Fruit fly (Drosophila melanogaster): ENCODE results near the gene CG6321.

The CG6321 gene

dm6 chr3L:11061200-11061599 is at the start of gene CG6321, which contains the start of gene Blos2 (continued):
- TF ChIP-seq cad (GFP tag; optimal IDR thresholded peaks at IDR 0.05) (no peak), tx (GFP tag; optimal IDR thresholded peaks at IDR 0.05) (peak; percentile 3), ara (GFP tag; IDR thresholded peaks at IDR 0.05) (0 out of 2 replicates have a peak, but pooled peaks have one; percentile 34), lab (GFP tag; optimal IDR thresholded peaks at IDR 0.05) (peak; percentile 86), odd (GFP tag; optimal IDR thresholded peaks at IDR 0.05) (peak; percentile 69), ems (GFP tag; optimal IDR thresholded peaks at IDR 0.05) (peak; percentile 55), Dek (tag; optimal IDR thresholded peaks at IDR 0.05) (peak; percentile 73), CG8944 (GFP tag; optimal IDR thresholded peaks at IDR 0.05) (no peak), Lim3 (GFP tag; IDR thresholded peaks at IDR 0.05) (no peak), stwl (tag; optimal IDR thresholded peaks at IDR 0.05) (peak; percentile 30), br (optimal IDR thresholded peaks at IDR 0.05) (no peak), CG5245 (GFP tag; optimal IDR thresholded peaks at IDR 0.05) (peak; percentile 39), row (GFP tag; IDR thresholded peaks at IDR 0.05) (peak; percentile 93), CG1233 (GFP tag; optimal IDR thresholded peaks at IDR 0.05) (peak; percentile 64), emc (GFP tag; optimal IDR thresholded peaks at IDR 0.05) (no peak), Bgb (GFP tag; IDR thresholded peaks at IDR 0.05; ENCODE audit: partially characterized antibody) (no peak), Taf1 (GFP tag; IDR thresholded peaks at IDR 0.05) (peak; percentile 40; the same call in 1 of the 2 replicates), CG13424 (tag; optimal IDR thresholded peaks at IDR 0.05) (peak; percentile 84), CG12155 (GFP tag; optimal IDR thresholded peaks at IDR 0.05) (peak; percentile 64), Bteb2 (GFP tag; optimal IDR thresholded peaks at IDR 0.05) (peak; percentile 57), fd3F (GFP tag; optimal IDR thresholded peaks at IDR 0.05) (peak; percentile 64), CG17361 (GFP tag; IDR thresholded peaks at IDR 0.05) (peak; percentile 81), ab (GFP tag; optimal IDR thresholded peaks at IDR 0.05) (no peak), HmgD (GFP tag; optimal IDR thresholded peaks at IDR 0.05) (no peak), CG4404 (GFP tag; IDR thresholded peaks at IDR 0.05) (0 out of 2 replicates have a peak, but pooled peaks have one; percentile 14), CG1832 (GFP tag; optimal IDR thresholded peaks at IDR 0.05) (no peak), oc (tag; optimal IDR thresholded peaks at IDR 0.05) (peak; percentile 43), Sox100B (GFP tag; optimal IDR thresholded peaks at IDR 0.05) (peak; percentile 74), Six4 (GFP tag; optimal IDR thresholded peaks at IDR 0.05) (peak; percentile 29), crp (GFP tag; optimal IDR thresholded peaks at IDR 0.05) (peak; percentile 30 to 84), NfI (GFP tag; optimal IDR thresholded peaks at IDR 0.05) (peak; percentile 66), chm (GFP tag; IDR thresholded peaks at IDR 0.05) (peak; percentile 55; the same call in 1 of the 2 replicates), CG10431 (GFP tag; optimal IDR thresholded peaks at IDR 0.05) (no peak), cwo (GFP tag; optimal IDR thresholded peaks at IDR 0.05) (peak; percentile 65), CG43689 (GFP tag; IDR thresholded peaks at IDR 0.05) (no peak), Ets65A (GFP tag) (no peak), ham (GFP tag; IDR thresholded peaks at IDR 0.05) (no peak), B-H1 (GFP tag; IDR thresholded peaks at IDR 0.05) (peak; percentile 27; the same call in 1 of the 3 replicates), D19A (tag; optimal IDR thresholded peaks at IDR 0.05) (peak; percentile 93), ci (GFP tag; IDR thresholded peaks at IDR 0.05) (peak; percentile 57; the same call in 2 of the 3 replicates), CG14441 (GFP tag; IDR thresholded peaks at IDR 0.05) (peak; percentile 75), ash1 (GFP tag; optimal IDR thresholded peaks at IDR 0.05) (no peak), CG7372 (GFP tag; IDR thresholded peaks at IDR 0.05) (no peak), CG17186 (GFP tag; optimal IDR thresholded peaks at IDR 0.05) (no peak), CG17385 (GFP tag; optimal IDR thresholded peaks at IDR 0.05) (peak; percentile 77), CG18619 (GFP tag; optimal IDR thresholded peaks at IDR 0.05) (peak; percentile 58), z (GFP tag; IDR thresholded peaks at IDR 0.05) (no peak), pnt (GFP tag; optimal IDR thresholded peaks at IDR 0.05) (peak; percentile 39), CG7357 (GFP tag; IDR thresholded peaks at IDR 0.05) (peak; percentile 45; the same call in 1 of the 3 replicates), CG14860 (GFP tag; IDR thresholded peaks at IDR 0.05; ENCODE audit: partially characterized antibody) (no peak), CG17359 (tag; optimal IDR thresholded peaks at IDR 0.05) (peak; percentile 84), CG13894 (tag; optimal IDR thresholded peaks at IDR 0.05) (no peak)

Measured in whole organism, embryonic.